Comparison of ENCODE assay signal across 1 fruit fly cellular context in the genomic region with DNA sequence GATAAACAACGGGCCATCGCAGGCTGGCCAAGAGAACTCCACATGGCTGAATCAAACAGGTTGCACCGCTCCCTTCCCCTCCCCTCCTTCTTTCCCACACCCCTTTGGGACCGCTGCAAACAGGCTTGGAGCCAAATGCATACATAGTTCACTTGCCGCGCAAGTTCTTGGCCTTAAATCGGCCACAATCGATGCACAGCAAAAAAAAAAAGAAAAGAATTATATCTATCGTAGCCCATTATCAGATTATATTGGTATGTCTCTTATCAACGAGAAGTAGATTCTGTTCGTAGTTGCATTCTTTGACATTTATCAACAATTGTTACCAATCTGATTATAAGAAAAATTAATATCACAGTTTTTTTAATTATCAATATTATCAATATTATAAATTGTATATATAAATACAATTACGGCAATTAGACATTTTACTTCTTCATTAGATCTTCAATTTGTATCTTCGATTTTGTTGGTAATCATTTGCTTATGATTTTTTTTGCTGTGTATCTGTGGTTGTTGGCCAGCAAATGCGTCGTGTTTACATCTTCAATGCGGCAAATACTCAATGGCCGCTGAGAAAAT.
TF ChIP-seq lines count a peak whose summit lies in the region.

No protein-coding gene starts in this region.

TF ChIP-seq in whole organism, embryonic, 481 proteins besides CTCF, POLR2A, EP300 and RAD21 (continued from another document and continues in another):
- TF ChIP-seq pan (optimal IDR thresholded peaks at IDR 0.05; lab: Kevin White, UChicago) (no peak), pan (GFP tag; optimal IDR thresholded peaks at IDR 0.05 in 1 of 2, IDR thresholded peaks at IDR 0.05 in 1 of 2) (no peak), CG11456 (GFP tag; IDR thresholded peaks at IDR 0.05; lab: Robert Waterston, UW) (0 out of 3 replicates have a peak, but pooled peaks have one; percentile 58), CG30431 (GFP tag; optimal IDR thresholded peaks at IDR 0.05; lab: Kevin White, UChicago) (no peak), Fer2 (tag; optimal IDR thresholded peaks at IDR 0.05; lab: Kevin White, UChicago) (no peak), dpn (GFP tag; optimal IDR thresholded peaks at IDR 0.05; lab: Kevin White, UChicago) (peak in 1 of 2 experiments; percentile 36), tin (GFP tag; optimal IDR thresholded peaks at IDR 0.05; lab: Kevin White, UChicago) (peak; percentile 14), zfh2 (GFP tag; optimal IDR thresholded peaks at IDR 0.05; lab: Kevin White, UChicago) (no peak), az2 (GFP tag; optimal IDR thresholded peaks at IDR 0.05; lab: Kevin White, UChicago) (peak; percentile 39), Scr (GFP tag; IDR thresholded peaks at IDR 0.05; lab: Robert Waterston, UW; ENCODE audit: partially characterized antibody) (no peak), CG6791 (GFP tag; IDR thresholded peaks at IDR 0.05; lab: Robert Waterston, UW; ENCODE audit: partially characterized antibody) (no peak), CG8359 (GFP tag; optimal IDR thresholded peaks at IDR 0.05; lab: Kevin White, UChicago; ENCODE audit: borderline replicate concordance) (no peak), CG5180 (GFP tag; optimal IDR thresholded peaks at IDR 0.05; lab: Kevin White, UChicago) (peak; percentile 22), CG13775 (GFP tag; optimal IDR thresholded peaks at IDR 0.05; lab: Kevin White, UChicago) (peak; percentile 3), Dfd (GFP tag; optimal IDR thresholded peaks at IDR 0.05; lab: Kevin White, UChicago) (no peak), gfzf (GFP tag; optimal IDR thresholded peaks at IDR 0.05; lab: Kevin White, UChicago) (no peak), shn (GFP tag; optimal IDR thresholded peaks at IDR 0.05; lab: Kevin White, UChicago) (no peak), CG3163 (GFP tag; optimal IDR thresholded peaks at IDR 0.05; lab: Kevin White, UChicago) (no peak), exex (tag; optimal IDR thresholded peaks at IDR 0.05; lab: Kevin White, UChicago) (no peak), seq (GFP tag; IDR thresholded peaks at IDR 0.05; lab: Robert Waterston, UW) (0 out of 2 replicates have a peak, but pooled peaks have one; percentile 26), z (GFP tag; IDR thresholded peaks at IDR 0.05; lab: Robert Waterston, UW) (no peak), CG14441 (GFP tag; IDR thresholded peaks at IDR 0.05; lab: Robert Waterston, UW) (no peak), ken (GFP tag; IDR thresholded peaks at IDR 0.05; lab: Robert Waterston, UW) (no peak), tna (GFP tag; IDR thresholded peaks at IDR 0.05; lab: Robert Waterston, UW; ENCODE audit: partially characterized antibody) (no peak), Dll (GFP tag; IDR thresholded peaks at IDR 0.05; lab: Robert Waterston, UW; ENCODE audit: partially characterized antibody) (no peak), Ets65A (GFP tag; lab: Kevin White, UChicago) (no peak), rib (GFP tag; IDR thresholded peaks at IDR 0.05; lab: Robert Waterston, UW) (no peak), CG13624 (GFP tag; optimal IDR thresholded peaks at IDR 0.05; lab: Kevin White, UChicago) (no peak), en (GFP tag; optimal IDR thresholded peaks at IDR 0.05; lab: Kevin White, UChicago) (no peak), pb (GFP tag; optimal IDR thresholded peaks at IDR 0.05; lab: Kevin White, UChicago) (no peak), CG14860 (GFP tag; IDR thresholded peaks at IDR 0.05; lab: Robert Waterston, UW; ENCODE audit: partially characterized antibody) (no peak), pros (GFP tag; optimal IDR thresholded peaks at IDR 0.05; lab: Kevin White, UChicago) (no peak), lbe (GFP tag; optimal IDR thresholded peaks at IDR 0.05; lab: Kevin White, UChicago) (peak; percentile 62), CG15514 (GFP tag; optimal IDR thresholded peaks at IDR 0.05; lab: Kevin White, UChicago) (no peak), Oli (tag; optimal IDR thresholded peaks at IDR 0.05; lab: Kevin White, UChicago) (peak; percentile 53), CG9797 (GFP tag; optimal IDR thresholded peaks at IDR 0.05; lab: Kevin White, UChicago) (no peak), Oaz (GFP tag; IDR thresholded peaks at IDR 0.05; lab: Robert Waterston, UW) (no peak), Aef1 (GFP tag; IDR thresholded peaks at IDR 0.05; lab: Robert Waterston, UW) (no peak), B-H1 (GFP tag; IDR thresholded peaks at IDR 0.05; lab: Robert Waterston, UW) (no peak), Atf-2 (GFP tag; optimal IDR thresholded peaks at IDR 0.05; lab: Kevin White, UChicago) (no peak), Fer1 (GFP tag; optimal IDR thresholded peaks at IDR 0.05; lab: Kevin White, UChicago) (no peak), sc (optimal IDR thresholded peaks at IDR 0.05; lab: Kevin White, UChicago) (no peak), sc (GFP tag; optimal IDR thresholded peaks at IDR 0.05; lab: Kevin White, UChicago) (peak; percentile 61), CG14050 (GFP tag; IDR thresholded peaks at IDR 0.05; lab: Robert Waterston, UW) (no peak), CG31224 (GFP tag; IDR thresholded peaks at IDR 0.05; lab: Robert Waterston, UW) (no peak), CG9876 (GFP tag; optimal IDR thresholded peaks at IDR 0.05; lab: Kevin White, UChicago) (no peak), Ada2b (GFP tag; IDR thresholded peaks at IDR 0.05; lab: Robert Waterston, UW) (no peak), C15 (GFP tag; IDR thresholded peaks at IDR 0.05; lab: Robert Waterston, UW) (no peak), CG10366 (GFP tag; IDR thresholded peaks at IDR 0.05; lab: Robert Waterston, UW) (no peak), eve (GFP tag; optimal IDR thresholded peaks at IDR 0.05; lab: Kevin White, UChicago) (no peak), CG17912 (GFP tag; optimal IDR thresholded peaks at IDR 0.05; lab: Kevin White, UChicago) (no peak), H15 (GFP tag; IDR thresholded peaks at IDR 0.05; lab: Robert Waterston, UW) (no peak), CG8388 (GFP tag; optimal IDR thresholded peaks at IDR 0.05; lab: Kevin White, UChicago) (peak; percentile 71), MTF-1 (GFP tag; optimal IDR thresholded peaks at IDR 0.05; lab: Kevin White, UChicago; ENCODE audit: borderline replicate concordance) (no peak), CG4404 (GFP tag; IDR thresholded peaks at IDR 0.05; lab: Robert Waterston, UW) (no peak), CG12219 (GFP tag; optimal IDR thresholded peaks at IDR 0.05; lab: Kevin White, UChicago) (no peak), CG6854 (GFP tag; optimal IDR thresholded peaks at IDR 0.05; lab: Kevin White, UChicago) (no peak), pho (GFP tag; optimal IDR thresholded peaks at IDR 0.05; lab: Kevin White, UChicago) (no peak), CG10209 (GFP tag; optimal IDR thresholded peaks at IDR 0.05; lab: Kevin White, UChicago) (peak; percentile 33), CG4424 (GFP tag; optimal IDR thresholded peaks at IDR 0.05; lab: Kevin White, UChicago) (peak; percentile 69), CG18011 (GFP tag; optimal IDR thresholded peaks at IDR 0.05; lab: Kevin White, UChicago) (no peak), YL-1 (GFP tag; optimal IDR thresholded peaks at IDR 0.05; lab: Kevin White, UChicago) (no peak), CG12071 (GFP tag; optimal IDR thresholded peaks at IDR 0.05; lab: Kevin White, UChicago) (no peak), CG6813 (GFP tag; optimal IDR thresholded peaks at IDR 0.05; lab: Kevin White, UChicago) (no peak), Bgb (GFP tag; IDR thresholded peaks at IDR 0.05; lab: Robert Waterston, UW; ENCODE audit: partially characterized antibody) (no peak), nom (GFP tag; optimal IDR thresholded peaks at IDR 0.05; lab: Kevin White, UChicago) (peak; percentile 40), Rx (GFP tag; IDR thresholded peaks at IDR 0.05; lab: Robert Waterston, UW) (no peak), btn (GFP tag; optimal IDR thresholded peaks at IDR 0.05; lab: Kevin White, UChicago) (no peak), hth (optimal IDR thresholded peaks at IDR 0.05; lab: Kevin White, UChicago) (no peak), zen2 (GFP tag; IDR thresholded peaks at IDR 0.05; lab: Robert Waterston, UW; ENCODE audit: partially characterized antibody) (no peak), NC2β (GFP tag; optimal IDR thresholded peaks at IDR 0.05; lab: Kevin White, UChicago) (no peak), h (optimal IDR thresholded peaks at IDR 0.05; lab: Kevin White, UChicago) (no peak), CG17802 (tag; optimal IDR thresholded peaks at IDR 0.05; lab: Kevin White, UChicago) (peak; percentile 21), Sox102F (GFP tag; optimal IDR thresholded peaks at IDR 0.05; lab: Kevin White, UChicago) (peak; percentile 43), Med (GFP tag; lab: Kevin White, UChicago) (no peak), croc (GFP tag; conservative IDR thresholded peaks at IDR 0.05; lab: Robert Waterston, UW) (peak; percentile 13; the same call in 1 of the 3 replicates), Doc3 (GFP tag; IDR thresholded peaks at IDR 0.05; lab: Robert Waterston, UW; ENCODE audit: partially characterized antibody) (no peak), CG9817 (tag; optimal IDR thresholded peaks at IDR 0.05; lab: Kevin White, UChicago) (no peak), knrl (GFP tag; IDR thresholded peaks at IDR 0.05; lab: Robert Waterston, UW; ENCODE audit: partially characterized antibody) (no peak), CG7963 (GFP tag; IDR thresholded peaks at IDR 0.05; lab: Robert Waterston, UW; ENCODE audit: partially characterized antibody) (no peak), p53 (GFP tag; optimal IDR thresholded peaks at IDR 0.05; lab: Kevin White, UChicago) (no peak), tap (tag; optimal IDR thresholded peaks at IDR 0.05; lab: Kevin White, UChicago) (peak; percentile 27), CG10431 (GFP tag; optimal IDR thresholded peaks at IDR 0.05; lab: Kevin White, UChicago) (peak; percentile 62), al (GFP tag; IDR thresholded peaks at IDR 0.05; lab: Robert Waterston, UW) (no peak), hb (GFP tag; IDR thresholded peaks at IDR 0.05; lab: Robert Waterston, UW; ENCODE audit: partially characterized antibody) (no peak), CG6254 (GFP tag; optimal IDR thresholded peaks at IDR 0.05; lab: Kevin White, UChicago) (peak; percentile 52), dysf (GFP tag; IDR thresholded peaks at IDR 0.05; lab: Robert Waterston, UW) (no peak), jigr1 (GFP tag; IDR thresholded peaks at IDR 0.05; lab: Robert Waterston, UW) (no peak), CG17612 (GFP tag; IDR thresholded peaks at IDR 0.05; lab: Robert Waterston, UW) (no peak), HmgZ (tag; optimal IDR thresholded peaks at IDR 0.05; lab: Kevin White, UChicago) (no peak), CG4282 (GFP tag; optimal IDR thresholded peaks at IDR 0.05; lab: Kevin White, UChicago) (no peak), CG16779 (GFP tag; IDR thresholded peaks at IDR 0.05; lab: Robert Waterston, UW) (no peak), CG5245 (GFP tag; optimal IDR thresholded peaks at IDR 0.05; lab: Kevin White, UChicago) (peak; percentile 9), NK7.1 (GFP tag; optimal IDR thresholded peaks at IDR 0.05; lab: Kevin White, UChicago) (no peak), CG34422 (GFP tag; IDR thresholded peaks at IDR 0.05; lab: Robert Waterston, UW) (no peak), dm (GFP tag; optimal IDR thresholded peaks at IDR 0.05; lab: Kevin White, UChicago) (no peak), abd-A (tag; optimal IDR thresholded peaks at IDR 0.05; lab: Kevin White, UChicago) (no peak), Trl (optimal IDR thresholded peaks at IDR 0.05; lab: Kevin White, UChicago) (no peak), Trl (GFP tag; optimal IDR thresholded peaks at IDR 0.05; lab: Kevin White, UChicago) (no peak), CG15073 (GFP tag; optimal IDR thresholded peaks at IDR 0.05; lab: Kevin White, UChicago) (no peak), CG12659 (GFP tag; optimal IDR thresholded peaks at IDR 0.05; lab: Kevin White, UChicago) (peak; percentile 22), dmrt11E (tag; optimal IDR thresholded peaks at IDR 0.05; lab: Kevin White, UChicago) (peak; percentile 79), sug (tag; optimal IDR thresholded peaks at IDR 0.05; lab: Kevin White, UChicago) (no peak), CG3838 (GFP tag; optimal IDR thresholded peaks at IDR 0.05; lab: Kevin White, UChicago) (no peak), Myb (GFP tag; optimal IDR thresholded peaks at IDR 0.05; lab: Kevin White, UChicago) (no peak), CG8944 (GFP tag; optimal IDR thresholded peaks at IDR 0.05; lab: Kevin White, UChicago) (no peak), bcd (GFP tag; optimal IDR thresholded peaks at IDR 0.05; lab: Kevin White, UChicago) (peak; percentile 12), twi (tag; optimal IDR thresholded peaks at IDR 0.05; lab: Kevin White, UChicago) (peak; percentile 15), otp (GFP tag; IDR thresholded peaks at IDR 0.05; lab: Robert Waterston, UW) (no peak), CG8765 (GFP tag; IDR thresholded peaks at IDR 0.05; lab: Robert Waterston, UW) (no peak), HmgD (GFP tag; optimal IDR thresholded peaks at IDR 0.05; lab: Kevin White, UChicago) (no peak), sob (GFP tag; IDR thresholded peaks at IDR 0.05; lab: Robert Waterston, UW) (no peak), mirr (GFP tag; optimal IDR thresholded peaks at IDR 0.05; lab: Kevin White, UChicago) (no peak), ham (GFP tag; IDR thresholded peaks at IDR 0.05; lab: Robert Waterston, UW) (no peak), emc (GFP tag; optimal IDR thresholded peaks at IDR 0.05; lab: Kevin White, UChicago) (no peak), CG10274 (GFP tag; optimal IDR thresholded peaks at IDR 0.05; lab: Kevin White, UChicago) (no peak), Taf1 (GFP tag; IDR thresholded peaks at IDR 0.05; lab: Robert Waterston, UW) (no peak), CG16863 (GFP tag; optimal IDR thresholded peaks at IDR 0.05; lab: Kevin White, UChicago) (no peak), pzg (GFP tag; optimal IDR thresholded peaks at IDR 0.05; lab: Kevin White, UChicago) (no peak), CoRest (tag; optimal IDR thresholded peaks at IDR 0.05; lab: Kevin White, UChicago) (peak; percentile 72), gro (GFP tag; optimal IDR thresholded peaks at IDR 0.05; lab: Kevin White, UChicago) (no peak), CG7786 (GFP tag; optimal IDR thresholded peaks at IDR 0.05; lab: Kevin White, UChicago) (no peak), scrt (GFP tag; optimal IDR thresholded peaks at IDR 0.05; lab: Kevin White, UChicago) (no peak), CG3726 (GFP tag; IDR thresholded peaks at IDR 0.05; lab: Robert Waterston, UW) (no peak), CG15479 (GFP tag; optimal IDR thresholded peaks at IDR 0.05; lab: Kevin White, UChicago) (no peak), zf30C (GFP tag; optimal IDR thresholded peaks at IDR 0.05; lab: Kevin White, UChicago) (no peak), psq (GFP tag; optimal IDR thresholded peaks at IDR 0.05; lab: Kevin White, UChicago) (no peak), NfI (GFP tag; optimal IDR thresholded peaks at IDR 0.05; lab: Kevin White, UChicago) (no peak), CG10979 (tag; optimal IDR thresholded peaks at IDR 0.05; lab: Kevin White, UChicago) (peak; percentile 86), CG18476 (GFP tag; optimal IDR thresholded peaks at IDR 0.05; lab: Kevin White, UChicago) (no peak)
